Worm (Caenorhabditis elegans) whole organism, L1 larva: ENCODE measurements around the gene ZK632.9.
A peak's percentile ranks its signal among the peaks of the same experiment; 100 is the strongest.

Experiments
- C04F5.9 ChIP-seq: sonication (generic microtip); optimal IDR thresholded peaks from 2 replicates; lab custom pipeline; 2016; ENCODE audit warnings: missing genetic modification characterization, missing compliant biosample characterization
- C34B4.2 ChIP-seq: sonication (generic microtip); optimal IDR thresholded peaks from 2 replicates; lab custom pipeline; 2017; ENCODE audit warnings: mild to moderate bottlenecking, missing genetic modification characterization, missing compliant biosample characterization
- aha-1 ChIP-seq: fragments of 150-350 bp; optimal IDR thresholded peaks from 2 replicates; lab custom pipeline; 2014; ENCODE audit warnings: missing biosample characterization, missing genetic modification characterization
- alr-1 ChIP-seq: fragments of 200-800 bp; sonication (Bioruptor generic); optimal IDR thresholded peaks from 2 replicates; lab custom pipeline; 2018; ENCODE audit warnings: borderline replicate concordance, mild to moderate bottlenecking, missing genetic modification characterization, missing compliant biosample characterization
- blmp-1 ChIP-seq: fragments of 150-350 bp; optimal IDR thresholded peaks from 2 replicates; lab custom pipeline; 2014; ENCODE audit warnings: missing biosample characterization, missing genetic modification characterization
- ceh-8 ChIP-seq: fragments of 200-800 bp; sonication (Bioruptor generic); optimal IDR thresholded peaks from 2 replicates; lab custom pipeline; 2018; ENCODE audit warnings: mild to moderate bottlenecking, missing genetic modification characterization, moderate library complexity, missing compliant biosample characterization
- ceh-90 ChIP-seq: sonication (generic microtip); optimal IDR thresholded peaks from 2 replicates; lab custom pipeline; 2016; ENCODE audit warnings: missing genetic modification characterization, missing compliant biosample characterization
- dpl-1 ChIP-seq, 3 experiments: fragments of 150-350 bp in 2 of 3; sonication (generic microtip) in 1 of 3; optimal IDR thresholded peaks; 2 replicates each; lab custom pipeline; 2014 to 2017; ENCODE audit warnings: missing biosample characterization in 3 of 3, missing genetic modification characterization in 3 of 3, missing genetic modification reagents in 3 of 3
- dsc-1 ChIP-seq: sonication (generic microtip); optimal IDR thresholded peaks from 2 replicates; lab custom pipeline; 2016; ENCODE audit warnings: mild to moderate bottlenecking, missing genetic modification characterization, missing compliant biosample characterization
- efl-1 ChIP-seq, 4 experiments: fragments of 150-350 bp; optimal IDR thresholded peaks in 3 of 4; peaks in 1 of 4; 1 replicate in 1 of 4; 2 replicates in 3 of 4; lab custom pipeline; 2014; ENCODE audit warnings: missing biosample characterization in 2 of 4, missing genetic modification characterization in 2 of 4, missing genetic modification reagents in 2 of 4
- efl-3 ChIP-seq: fragments of 200-800 bp; sonication (Bioruptor generic); optimal IDR thresholded peaks from 2 replicates; lab custom pipeline; 2018; ENCODE audit warnings: mild to moderate bottlenecking, missing genetic modification characterization, missing compliant biosample characterization
- egl-13 ChIP-seq: sonication (generic microtip); optimal IDR thresholded peaks from 2 replicates; lab custom pipeline; 2016; ENCODE audit warnings: missing genotype, missing genetic modification reagents, missing genetic modification characterization, missing compliant biosample characterization
- elt-3 ChIP-seq, 6 experiments: fragments of 150-350 bp in 1 of 6; sonication (generic microtip); optimal IDR thresholded peaks; 2 replicates each; lab custom pipeline; 2017 to 2018; ENCODE audit warnings: missing biosample characterization in 6 of 6, missing genetic modification characterization in 6 of 6, inconsistent platforms in 1 of 6
- fkh-8 ChIP-seq: sonication (generic microtip); optimal IDR thresholded peaks from 2 replicates; lab custom pipeline; 2016; ENCODE audit warnings: mild to moderate bottlenecking, missing genetic modification characterization, missing compliant biosample characterization
- grh-1 ChIP-seq: fragments of 200-800 bp; sonication (Bioruptor generic); IDR thresholded peaks from 2 replicates; pipeline ENCODE4 v1.3.6; 2022; ENCODE audit warnings: missing genetic modification reagents, missing genetic modification characterization, missing compliant biosample characterization
- irx-1 ChIP-seq: sonication (generic microtip); optimal IDR thresholded peaks from 2 replicates; lab custom pipeline; 2016; ENCODE audit warnings: missing genetic modification characterization, missing compliant biosample characterization
- lin-14 ChIP-seq: fragments of 200-800 bp; sonication (Bioruptor generic); optimal IDR thresholded peaks from 2 replicates; lab custom pipeline; 2018; ENCODE audit warnings: mild to moderate bottlenecking, missing genetic modification characterization, moderate library complexity, missing compliant biosample characterization
- lin-15B ChIP-seq: fragments of 150-350 bp; sonication (generic microtip); optimal IDR thresholded peaks from 3 replicates; lab custom pipeline; 2014; ENCODE audit warnings: missing biosample characterization, missing genetic modification characterization
- lin-35 ChIP-seq, 2 experiments: fragments of 150-350 bp; optimal IDR thresholded peaks; 2 replicates each; lab custom pipeline; 2014; ENCODE audit warnings: missing biosample characterization in 2 of 2, missing genetic modification characterization in 2 of 2, missing genetic modification reagents in 2 of 2
- mef-2 ChIP-seq: fragments of 150-350 bp; optimal IDR thresholded peaks from 2 replicates; lab custom pipeline; 2014; ENCODE audit warnings: missing biosample characterization, missing genetic modification characterization
- nhr-11 ChIP-seq: fragments of 150-350 bp; optimal IDR thresholded peaks from 2 replicates; lab custom pipeline; 2014; ENCODE audit warnings: missing biosample characterization, missing genetic modification characterization
- nhr-20 ChIP-seq: sonication (generic microtip); optimal IDR thresholded peaks from 2 replicates; lab custom pipeline; 2016; ENCODE audit warnings: mild to moderate bottlenecking, missing genetic modification characterization, missing compliant biosample characterization
- nhr-47 ChIP-seq: sonication (generic microtip); optimal IDR thresholded peaks from 2 replicates; lab custom pipeline; 2016; ENCODE audit warnings: mild to moderate bottlenecking, missing genetic modification characterization, moderate library complexity, missing compliant biosample characterization
- nhr-71 ChIP-seq: sonication (generic microtip); optimal IDR thresholded peaks from 2 replicates; lab custom pipeline; 2016; ENCODE audit warnings: mild to moderate bottlenecking, missing genetic modification characterization, moderate library complexity, missing compliant biosample characterization
- nhr-77 ChIP-seq: fragments of 150-350 bp; optimal IDR thresholded peaks from 2 replicates; lab custom pipeline; 2014; ENCODE audit warnings: missing biosample characterization, missing genetic modification characterization
- nhr-84 ChIP-seq: sonication (generic microtip); optimal IDR thresholded peaks from 2 replicates; lab custom pipeline; 2017; ENCODE audit warnings: missing biosample characterization, missing genetic modification characterization
- nhr-85 ChIP-seq: sonication (generic microtip); peaks from one replicate; lab custom pipeline; 2016; ENCODE audit warnings: missing genetic modification characterization, inconsistent platforms, missing compliant biosample characterization
- nhr-90 ChIP-seq: sonication (generic microtip); optimal IDR thresholded peaks from 2 replicates; lab custom pipeline; 2016; ENCODE audit warnings: mild to moderate bottlenecking, missing genetic modification characterization, missing compliant biosample characterization; ENCODE audit not compliant: poor library complexity
- pax-3 ChIP-seq: fragments of 200-800 bp; sonication (Bioruptor generic); optimal IDR thresholded peaks from 2 replicates; lab custom pipeline; 2018; ENCODE audit warnings: mild to moderate bottlenecking, missing genetic modification characterization, moderate library complexity, missing compliant biosample characterization
- skn-1 ChIP-seq: fragments of 150-350 bp; optimal IDR thresholded peaks from 2 replicates; lab custom pipeline; 2014; ENCODE audit warnings: missing biosample characterization, missing genetic modification characterization
- snu-23 ChIP-seq: sonication (generic microtip); optimal IDR thresholded peaks from 2 replicates; lab custom pipeline; 2016; ENCODE audit warnings: missing genetic modification characterization, missing compliant biosample characterization
- sox-4 ChIP-seq: sonication (generic microtip); optimal IDR thresholded peaks from 2 replicates; lab custom pipeline; 2016; ENCODE audit warnings: missing genetic modification characterization, missing compliant biosample characterization
- sptf-1 ChIP-seq: fragments of 150-350 bp; optimal IDR thresholded peaks from 2 replicates; lab custom pipeline; 2014; ENCODE audit warnings: missing biosample characterization, missing genetic modification characterization
- tbx-2 ChIP-seq: sonication (generic microtip); optimal IDR thresholded peaks from 2 replicates; lab custom pipeline; 2016; ENCODE audit warnings: missing genetic modification characterization, missing compliant biosample characterization
- unc-130 ChIP-seq: fragments of 150-350 bp; optimal IDR thresholded peaks from 2 replicates; lab custom pipeline; 2017; ENCODE audit warnings: missing biosample characterization, missing genetic modification characterization, inconsistent platforms
- unc-62 ChIP-seq: fragments of 150-350 bp; optimal IDR thresholded peaks from 2 replicates; lab custom pipeline; 2014; ENCODE audit warnings: missing biosample characterization, missing genetic modification reagents, missing genetic modification characterization
- unc-86 ChIP-seq: sonication (generic microtip); optimal IDR thresholded peaks from 2 replicates; lab custom pipeline; 2016; ENCODE audit warnings: missing genetic modification characterization, missing compliant biosample characterization
- vab-15 ChIP-seq: sonication (generic microtip); optimal IDR thresholded peaks from 2 replicates; lab custom pipeline; 2017; ENCODE audit warnings: missing genotype, mild to moderate bottlenecking, missing genetic modification characterization, missing compliant biosample characterization
- zag-1 ChIP-seq: fragments of 150-350 bp; optimal IDR thresholded peaks from 2 replicates; lab custom pipeline; 2014; ENCODE audit warnings: missing biosample characterization, missing genetic modification characterization
- ztf-11 ChIP-seq, 2 experiments: sonication (generic microtip); optimal IDR thresholded peaks; 2 replicates each; lab custom pipeline; 2016 to 2017; ENCODE audit warnings: missing genetic modification characterization in 2 of 2, missing biosample characterization in 1 of 2, missing compliant biosample characterization in 1 of 2
- ztf-4 ChIP-seq: fragments of 150-350 bp; optimal IDR thresholded peaks from 2 replicates; lab custom pipeline; 2014; ENCODE audit warnings: missing biosample characterization, missing genetic modification characterization

The ZK632.9 gene

DNA sequence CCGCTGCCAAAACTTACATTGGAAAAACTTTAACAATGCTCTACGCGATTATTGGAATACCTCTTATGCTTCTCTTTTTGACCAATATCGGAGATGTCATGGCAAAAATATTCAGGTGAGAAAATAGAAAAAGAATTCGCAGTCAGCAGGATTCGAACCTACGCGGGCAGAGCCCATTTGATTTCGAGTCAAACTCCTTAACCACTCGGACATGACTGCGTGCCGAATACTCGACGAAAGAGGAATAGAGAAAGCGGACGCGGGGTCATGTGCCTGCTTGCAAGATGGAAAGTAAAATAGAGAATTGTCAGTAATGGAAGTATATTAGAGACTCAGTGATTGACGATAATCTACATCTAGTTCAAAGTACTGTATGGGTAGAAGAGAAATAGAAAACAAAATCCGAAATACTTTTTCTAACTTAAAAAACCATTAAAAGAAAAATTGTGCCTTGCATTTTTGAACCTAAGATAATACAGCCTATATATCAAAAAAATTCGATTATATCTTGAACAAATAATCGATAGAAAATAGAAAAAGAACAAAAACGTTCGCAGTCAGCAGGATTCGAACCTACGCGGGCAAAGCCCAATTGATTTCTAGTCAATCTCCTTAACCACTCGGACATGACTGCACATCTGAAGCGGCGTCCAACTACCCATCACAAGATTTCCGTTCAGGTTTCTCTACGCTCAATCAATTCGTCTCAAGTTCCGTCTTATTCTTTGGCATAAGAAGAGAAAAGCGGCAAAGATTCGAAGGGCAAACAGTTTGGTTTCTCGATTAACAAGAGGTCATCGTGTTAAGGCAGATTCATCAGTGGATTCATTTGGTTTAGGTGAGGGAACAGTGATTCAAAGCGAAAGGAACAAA is 36.5 kb upstream of the ZK632.9 start (continued):
- TF ChIP-seq elt-3 (tag; optimal IDR thresholded peaks at IDR 0.05; lab: Kevin White, UChicago), result peak in 1 of 6 experiments; percentile 18
- peak; percentile 12 for TF ChIP-seq blmp-1 (tag; lab: Kevin White, UChicago)
- peak; percentile 37 for TF ChIP-seq pax-3 (tag; lab: Kevin White, UChicago)
- TF ChIP-seq unc-86, result peak; percentile 37
- peak; percentile 8 for TF ChIP-seq nhr-11 (tag; lab: Kevin White, UChicago)
- TF ChIP-seq aha-1 (tag; lab: Kevin White, UChicago), result no peak
- peak; percentile 41 for TF ChIP-seq ceh-90 (tag; lab: Kevin White, UChicago)
- TF ChIP-seq dpl-1 (GFP tag; optimal IDR thresholded peaks at IDR 0.05; lab: Kevin White, UChicago), result peak; percentile 23 to 47 (median 36)
- peak; percentile 74 for TF ChIP-seq dsc-1 (tag; lab: Kevin White, UChicago)
- TF ChIP-seq ztf-11 (tag; optimal IDR thresholded peaks at IDR 0.05; lab: Kevin White, UChicago), result peak in 1 of 2 experiments; percentile 61
- TF ChIP-seq fkh-8, result peak; percentile 49
- no peak for TF ChIP-seq C34B4.2 (tag; lab: Kevin White, UChicago)
- peak; percentile 46 for TF ChIP-seq egl-13 (tag; lab: Kevin White, UChicago)
- TF ChIP-seq unc-130 (tag; lab: Kevin White, UChicago), result peak; percentile 45
- TF ChIP-seq lin-35 (GFP tag; optimal IDR thresholded peaks at IDR 0.05; lab: Kevin White, UChicago), result peak; percentile 44 to 67
- peak; percentile 63 for TF ChIP-seq nhr-90 (tag; lab: Kevin White, UChicago)
- no peak for TF ChIP-seq lin-15B (tag; lab: Kevin White, UChicago)
- peak; percentile 74 for TF ChIP-seq nhr-71
- peak; percentile 46 for TF ChIP-seq irx-1 (tag; lab: Kevin White, UChicago)
- TF ChIP-seq tbx-2, result peak; percentile 43
- peak; percentile 54 for TF ChIP-seq lin-14
- peak; percentile 47 to 53 for TF ChIP-seq efl-1 (optimal IDR thresholded peaks at IDR 0.05; lab: Kevin White, UChicago)
- peak; percentile 22 to 85 for TF ChIP-seq efl-1 (GFP tag; optimal IDR thresholded peaks at IDR 0.05 in 1 of 2; lab: Kevin White, UChicago)
- TF ChIP-seq C04F5.9 (tag; lab: Kevin White, UChicago), result no peak
- TF ChIP-seq zag-1 (tag; lab: Kevin White, UChicago), result no peak
- no peak for TF ChIP-seq alr-1 (tag; lab: Kevin White, UChicago)
- TF ChIP-seq nhr-85 (tag; lab: Kevin White, UChicago), result peak; percentile 76
- no peak for TF ChIP-seq mef-2 (tag; lab: Kevin White, UChicago)
- peak; percentile 23 for TF ChIP-seq ceh-8 (GFP tag; lab: Kevin White, UChicago)
- TF ChIP-seq nhr-20 (tag; lab: Kevin White, UChicago), result peak; percentile 53
- peak; percentile 59 for TF ChIP-seq snu-23 (GFP tag; lab: Kevin White, UChicago)
- no peak for TF ChIP-seq nhr-84
- TF ChIP-seq grh-1, result no peak
- TF ChIP-seq sptf-1 (tag; lab: Kevin White, UChicago), result no peak
- TF ChIP-seq vab-15 (tag; lab: Kevin White, UChicago), result no peak
- no peak for TF ChIP-seq skn-1 (tag; lab: Kevin White, UChicago)
- TF ChIP-seq unc-62 (GFP tag; lab: Kevin White, UChicago), result no peak
- no peak for TF ChIP-seq efl-3 (GFP tag; lab: Kevin White, UChicago)
- no peak for TF ChIP-seq ztf-4 (tag; lab: Kevin White, UChicago)
- TF ChIP-seq sox-4, result peak; percentile 2
- peak; percentile 30 for TF ChIP-seq nhr-77 (tag; lab: Kevin White, UChicago)
- TF ChIP-seq nhr-47 (tag; lab: Kevin White, UChicago), result peak; percentile 77
